Worm (Caenorhabditis elegans): ENCODE measurements around the gene ztf-7.

Gene ztf-7

DNA sequence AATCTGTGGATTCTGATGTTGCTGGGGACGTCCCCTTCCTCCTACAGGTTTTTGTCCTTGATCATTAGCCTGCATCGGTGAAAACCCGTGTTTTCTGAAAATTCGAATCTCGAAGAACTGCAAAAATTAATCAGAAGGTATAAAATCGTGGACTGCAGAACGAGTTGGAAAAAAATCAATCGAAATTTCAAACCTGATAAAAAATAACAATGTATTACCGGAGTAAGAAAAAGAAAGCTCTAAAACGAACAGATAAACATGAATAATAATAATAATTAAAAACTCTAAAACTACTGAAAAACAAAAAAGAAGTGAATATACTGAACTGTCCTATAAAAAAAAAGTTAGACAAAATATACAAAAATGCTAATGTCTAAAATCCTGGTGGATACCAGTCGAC, 6.5 kb downstream of the ztf-7 start, which contains the start of gene F46B6.5:
TSS of gene F46B6.5 (minus strand) at position 101 of the 400 bp plus-strand sequence.
- no peak for TF ChIP-seq C08G9.2 (tag; optimal IDR thresholded peaks at IDR 0.05)
- TF ChIP-seq ceh-6 (GFP tag; optimal IDR thresholded peaks at IDR 0.05), result no peak
- no peak for TF ChIP-seq ceh-9 (tag; optimal IDR thresholded peaks at IDR 0.05)
- no peak for TF ChIP-seq zip-5 (tag; optimal IDR thresholded peaks at IDR 0.05)

DNA sequence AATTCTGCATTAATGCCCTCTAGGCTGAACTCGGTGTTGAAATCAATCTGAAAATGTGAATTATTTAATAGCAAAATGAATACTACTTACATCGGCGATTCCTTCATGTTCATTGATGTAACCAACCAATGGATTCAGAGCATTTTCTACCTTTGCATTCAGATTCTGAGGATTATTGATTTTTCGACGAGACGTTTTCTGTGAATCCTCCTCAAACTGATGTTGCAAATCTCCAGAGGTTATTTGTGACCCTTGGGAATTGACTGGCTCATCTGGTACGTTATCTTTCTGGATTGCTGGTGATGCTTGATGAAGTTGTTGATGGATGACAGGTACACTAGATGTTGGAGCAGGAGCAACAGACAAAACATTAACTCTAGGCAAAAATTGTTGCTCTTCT, 7.5 kb downstream of the ztf-7 start:
- TF ChIP-seq sdc-2 (tag; optimal IDR thresholded peaks at IDR 0.05) (no peak), che-1 (tag; optimal IDR thresholded peaks at IDR 0.05) (no peak), gmeb-2 (tag; optimal IDR thresholded peaks at IDR 0.05) (no peak), hlh-15 (tag; optimal IDR thresholded peaks at IDR 0.05) (no peak), ceh-24 (tag; optimal IDR thresholded peaks at IDR 0.05) (no peak), elt-2 (tag; optimal IDR thresholded peaks at IDR 0.05) (no peak), ceh-31 (tag; optimal IDR thresholded peaks at IDR 0.05) (no peak), unc-86 (tag; optimal IDR thresholded peaks at IDR 0.05) (no peak), lin-11 (tag; optimal IDR thresholded peaks at IDR 0.05) (no peak), pha-2 (tag; optimal IDR thresholded peaks at IDR 0.05) (no peak), F13H6.1 (tag; optimal IDR thresholded peaks at IDR 0.05) (no peak), dve-1 (tag; optimal IDR thresholded peaks at IDR 0.05) (no peak), pax-1 (tag; optimal IDR thresholded peaks at IDR 0.05) (no peak), ceh-30 (tag; optimal IDR thresholded peaks at IDR 0.05) (no peak), ceh-22 (tag; optimal IDR thresholded peaks at IDR 0.05) (no peak), ceh-2 (tag; optimal IDR thresholded peaks at IDR 0.05) (no peak), ceh-18 (tag; optimal IDR thresholded peaks at IDR 0.05) (no peak), eyg-1 (tag; optimal IDR thresholded peaks at IDR 0.05) (no peak), ref-2 (tag; optimal IDR thresholded peaks at IDR 0.05) (no peak), madf-2 (tag; optimal IDR thresholded peaks at IDR 0.05) (no peak)

ce11 chrV:9779418-9779817, 10.1 kb downstream of the ztf-7 start, which contains the start of gene F46B6.4:
F46B6.4 (minus strand) TSS chrV:9779518.
- TF ChIP-seq F13H6.1 (tag; optimal IDR thresholded peaks at IDR 0.05), result no peak

DNA sequence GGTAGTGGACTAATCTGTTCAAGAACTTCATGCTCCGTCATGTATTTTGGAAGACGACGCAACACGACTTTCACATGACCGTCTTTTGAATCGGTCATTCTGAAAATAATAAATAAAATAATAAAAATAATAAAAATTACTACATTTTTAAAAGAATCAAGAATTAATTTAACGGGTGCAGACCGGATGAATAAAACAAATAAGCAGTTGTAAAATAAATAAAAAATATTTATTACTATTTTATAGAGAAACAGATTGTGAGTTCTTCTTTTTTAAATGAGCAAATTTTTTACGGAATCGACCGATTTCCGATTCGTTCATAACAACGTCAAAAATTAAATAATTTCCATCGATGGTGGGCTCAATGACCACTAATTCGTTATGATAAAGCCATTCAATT, 11.9 kb downstream of the ztf-7 start, which contains the start of gene smg-4:
TSS of gene smg-4 (minus strand) at position 101 of the 400 bp plus-strand sequence.
- no peak for TF ChIP-seq ceh-48 (tag; optimal IDR thresholded peaks at IDR 0.05)

DNA sequence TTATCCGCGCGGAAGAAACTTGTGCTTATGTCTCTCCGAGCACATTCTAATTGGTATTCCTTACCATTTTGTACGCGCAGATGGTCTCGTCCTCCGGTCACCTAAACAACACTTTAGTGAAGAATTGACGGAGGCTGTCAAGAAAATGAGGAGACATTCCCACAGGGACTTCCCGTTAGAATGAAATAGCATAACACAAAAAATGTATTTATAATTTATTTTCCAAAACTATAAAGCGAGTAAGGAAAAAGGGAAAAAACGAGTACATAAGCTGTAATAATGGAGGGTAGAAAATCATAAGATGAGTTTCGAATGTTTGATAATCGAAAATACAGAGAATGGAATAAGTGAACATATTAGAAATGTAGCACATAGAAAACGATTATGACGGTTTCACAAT, 13.8 kb downstream of the ztf-7 start, which contains the start of gene F46B6.12:
TSS of gene F46B6.12 (minus strand) at position 101 of the 400 bp plus-strand sequence.
- TF ChIP-seq ceh-22 (tag; optimal IDR thresholded peaks at IDR 0.05) (no peak), nfya-1 (tag; optimal IDR thresholded peaks at IDR 0.05) (no peak), rnt-1 (tag; optimal IDR thresholded peaks at IDR 0.05) (no peak), pqm-1 (tag; optimal IDR thresholded peaks at IDR 0.05) (no peak), T23F11.4 (GFP tag; optimal IDR thresholded peaks at IDR 0.05) (no peak), ceh-6 (GFP tag; optimal IDR thresholded peaks at IDR 0.05) (no peak), ceh-18 (tag; optimal IDR thresholded peaks at IDR 0.05) (no peak)

DNA sequence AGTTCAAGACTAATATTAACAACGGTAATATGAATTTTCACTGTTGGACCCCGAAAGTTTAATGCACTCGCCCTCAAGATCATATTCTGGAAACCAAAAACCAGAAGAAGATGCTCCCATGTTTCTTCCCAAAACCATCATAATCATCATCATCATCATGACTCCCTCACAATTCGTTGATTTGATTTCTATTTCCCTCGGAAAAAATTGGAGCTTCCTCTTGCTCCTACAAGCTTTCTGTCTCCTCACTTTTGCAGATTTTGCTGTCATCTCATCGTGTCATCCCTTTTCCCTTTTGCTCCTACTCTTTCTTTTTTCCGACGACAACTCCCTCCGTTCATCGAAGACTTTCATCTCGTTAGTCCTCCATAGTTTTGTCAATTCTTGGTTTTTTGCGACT, 17.5 kb downstream of the ztf-7 start, which contains the start of gene F46B6.2:
TSS of gene F46B6.2 (plus strand) at position 316 of the 400 bp plus-strand sequence.
- TF ChIP-seq eyg-1 (tag; optimal IDR thresholded peaks at IDR 0.05) (no peak), nhr-232 (tag; optimal IDR thresholded peaks at IDR 0.05) (no peak), ceh-22 (tag; optimal IDR thresholded peaks at IDR 0.05) (no peak), ceh-24 (tag; optimal IDR thresholded peaks at IDR 0.05) (no peak), ceh-14 (tag; optimal IDR thresholded peaks at IDR 0.05) (no peak)

DNA sequence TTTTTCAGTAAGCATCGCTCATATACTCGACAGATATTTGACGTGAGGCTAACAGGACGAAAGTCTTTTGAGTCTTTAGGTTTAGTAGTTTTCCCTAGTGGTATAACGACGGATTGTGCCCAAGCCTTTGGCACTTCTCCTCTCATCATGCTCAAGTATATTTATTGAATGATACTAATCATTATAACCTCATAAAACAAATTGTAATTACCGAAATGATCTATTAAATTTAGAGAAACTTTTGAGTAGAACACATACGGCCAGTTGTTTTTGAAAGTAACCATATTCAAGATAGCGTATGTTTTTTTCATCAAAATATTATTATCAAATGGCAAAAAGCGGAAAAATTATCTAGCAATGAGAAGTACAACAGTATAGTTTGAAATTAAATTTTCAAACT, 18.2 kb downstream of the ztf-7 start:
- no peak for TF ChIP-seq unc-3 (GFP tag; conservative IDR thresholded peaks at IDR 0.05)
- no peak for TF ChIP-seq unc-3 (tag; optimal IDR thresholded peaks at IDR 0.05)
